Worm (Caenorhabditis elegans) whole organism, L2 larva: ENCODE measurements around the gene tsp-12.

ENCODE experiments used
- C34F6.9 ChIP-seq: fragments of 150-350 bp; optimal IDR thresholded peaks from 2 replicates; lab custom pipeline; 2014; ENCODE audit warnings: missing biosample characterization, missing genetic modification characterization
- ZK546.5 ChIP-seq: sonication (generic microtip); optimal IDR thresholded peaks from 2 replicates; lab custom pipeline; 2017; ENCODE audit warnings: missing biosample characterization, missing genetic modification characterization
- alr-1 ChIP-seq: fragments of 150-350 bp; optimal IDR thresholded peaks from 2 replicates; lab custom pipeline; 2014; ENCODE audit warnings: missing biosample characterization, missing genetic modification characterization
- lin-13 ChIP-seq: fragments of 150-350 bp; optimal IDR thresholded peaks from 2 replicates; lab custom pipeline; 2014; ENCODE audit warnings: missing biosample characterization, missing genetic modification reagents, missing genetic modification characterization
- lin-39 ChIP-seq: fragments of 150-350 bp; optimal IDR thresholded peaks from 2 replicates; lab custom pipeline; 2014; ENCODE audit warnings: missing biosample characterization, missing genetic modification reagents, missing genetic modification characterization
- nhr-12 ChIP-seq: fragments of 150-350 bp; optimal IDR thresholded peaks from 2 replicates; lab custom pipeline; 2014; ENCODE audit warnings: missing biosample characterization, missing genetic modification characterization
- nhr-77 ChIP-seq: fragments of 150-350 bp; optimal IDR thresholded peaks from 2 replicates; lab custom pipeline; 2014; ENCODE audit warnings: missing biosample characterization, missing genetic modification characterization
- ztf-4 ChIP-seq: fragments of 150-350 bp; optimal IDR thresholded peaks from 2 replicates; lab custom pipeline; 2014; ENCODE audit warnings: missing biosample characterization, missing genetic modification characterization

- TF ChIP-seq nhr-12 (tag; lab: Kevin White, UChicago) (no peak), lin-13 (no peak), ztf-4 (no peak), nhr-77 (tag; lab: Kevin White, UChicago) (no peak), C34F6.9 (no peak), ZK546.5 (no peak), alr-1 (tag; lab: Kevin White, UChicago) (no peak), lin-39 (no peak)
Observed at ce11 chrIV:10137804-10138203, 12.6 kb downstream of the tsp-12 start, which contains the start of gene K08F4.12.
